Worm (Caenorhabditis elegans) whole organism, L1 larva: ENCODE measurements around the gene Y51A2B.16.

Experiments used
- nhr-77 ChIP-seq: fragments of 150-350 bp; optimal IDR thresholded peaks from 2 replicates; lab custom pipeline; 2014; ENCODE audit warnings: missing biosample characterization, missing genetic modification characterization
- ztf-4 ChIP-seq: fragments of 150-350 bp; optimal IDR thresholded peaks from 2 replicates; lab custom pipeline; 2014; ENCODE audit warnings: missing biosample characterization, missing genetic modification characterization

- TF ChIP-seq ztf-4 (tag; lab: Kevin White, UChicago): no peak
- no peak for TF ChIP-seq nhr-77 (tag; lab: Kevin White, UChicago)
Observed at ce11 chrV:18438081-18438480, 40.4 kb upstream of the Y51A2B.16 start, which contains the start of gene ZK262.8.
